Worm (Caenorhabditis elegans) whole organism, late embryonic: Measurements from ENCODE around the gene srw-48.

Experiments
- C08G9.2 ChIP-seq: sonication (generic microtip); optimal IDR thresholded peaks from 2 replicates; lab custom pipeline; 2016; ENCODE audit warnings: mild to moderate bottlenecking, missing genetic modification characterization, moderate library complexity, missing compliant biosample characterization
- K09A11.1 ChIP-seq: sonication (generic microtip); optimal IDR thresholded peaks from 2 replicates; lab custom pipeline; 2017; ENCODE audit warnings: antibody characterized with exemption, mild to moderate bottlenecking, missing genetic modification characterization, missing compliant biosample characterization; ENCODE audit not compliant: insufficient read depth
- T23F11.4 ChIP-seq: fragments of 200-800 bp; sonication (Bioruptor generic); optimal IDR thresholded peaks from 2 replicates; lab custom pipeline; 2018; ENCODE audit warnings: mild to moderate bottlenecking, missing genetic modification characterization, missing compliant biosample characterization
- Y22D7AL.16 ChIP-seq: sonication (generic microtip); optimal IDR thresholded peaks from 2 replicates; lab custom pipeline; 2016; ENCODE audit warnings: missing genetic modification characterization, missing compliant biosample characterization
- ahr-1 ChIP-seq: sonication (generic microtip); optimal IDR thresholded peaks from 2 replicates; lab custom pipeline; 2016; ENCODE audit warnings: missing genetic modification characterization, missing compliant biosample characterization
- ceh-18 ChIP-seq: sonication (generic microtip); optimal IDR thresholded peaks from 2 replicates; lab custom pipeline; 2016; ENCODE audit warnings: missing genetic modification characterization, missing compliant biosample characterization
- ceh-19 ChIP-seq: fragments of 200-800 bp; sonication (Bioruptor generic); optimal IDR thresholded peaks from 2 replicates; lab custom pipeline; 2018; ENCODE audit warnings: mild to moderate bottlenecking, missing genetic modification characterization, missing compliant biosample characterization
- ceh-22 ChIP-seq: sonication (generic microtip); optimal IDR thresholded peaks from 2 replicates; lab custom pipeline; 2017; ENCODE audit warnings: missing biosample characterization, missing genetic modification characterization
- ceh-24 ChIP-seq: sonication (generic microtip); optimal IDR thresholded peaks from 2 replicates; lab custom pipeline; 2016; ENCODE audit warnings: mild to moderate bottlenecking, missing genetic modification characterization, missing compliant biosample characterization
- ceh-31 ChIP-seq: sonication (generic microtip); optimal IDR thresholded peaks from 2 replicates; lab custom pipeline; 2016; ENCODE audit warnings: missing genetic modification characterization, missing compliant biosample characterization
- ceh-48 ChIP-seq: sonication (generic microtip); optimal IDR thresholded peaks from 2 replicates; lab custom pipeline; 2016; ENCODE audit warnings: missing genetic modification characterization, inconsistent platforms, missing compliant biosample characterization
- ceh-6 ChIP-seq: fragments of 200-800 bp; sonication (Bioruptor generic); optimal IDR thresholded peaks from 2 replicates; lab custom pipeline; 2018; ENCODE audit warnings: mild to moderate bottlenecking, missing genetic modification characterization, missing compliant biosample characterization
- che-1 ChIP-seq: sonication (generic microtip); optimal IDR thresholded peaks from 2 replicates; lab custom pipeline; 2016; ENCODE audit warnings: mild to moderate bottlenecking, missing genetic modification characterization, missing compliant biosample characterization
- dve-1 ChIP-seq: sonication (generic microtip); optimal IDR thresholded peaks from 2 replicates; lab custom pipeline; 2017; ENCODE audit warnings: antibody characterized with exemption, mild to moderate bottlenecking, missing genetic modification characterization, missing compliant biosample characterization
- elt-4 ChIP-seq: sonication (generic microtip); optimal IDR thresholded peaks from 2 replicates; lab custom pipeline; 2016; ENCODE audit warnings: missing genetic modification characterization, missing compliant biosample characterization
- fkh-6 ChIP-seq: sonication (generic microtip); optimal IDR thresholded peaks from 2 replicates; lab custom pipeline; 2016; ENCODE audit warnings: missing genetic modification characterization, missing compliant biosample characterization
- hlh-15 ChIP-seq: sonication (generic microtip); optimal IDR thresholded peaks from 2 replicates; lab custom pipeline; 2016; ENCODE audit warnings: missing genetic modification characterization, missing compliant biosample characterization
- hlh-6 ChIP-seq: sonication (generic microtip); optimal IDR thresholded peaks from 2 replicates; lab custom pipeline; 2016; ENCODE audit warnings: missing genotype, missing genetic modification characterization, missing compliant biosample characterization
- hlh-8 ChIP-seq: sonication (generic microtip); optimal IDR thresholded peaks from 2 replicates; lab custom pipeline; 2016; ENCODE audit warnings: missing genotype, missing genetic modification characterization, missing compliant biosample characterization
- lim-6 ChIP-seq: sonication (generic microtip); optimal IDR thresholded peaks from 2 replicates; lab custom pipeline; 2016; ENCODE audit warnings: missing genetic modification characterization, missing compliant biosample characterization
- lin-11 ChIP-seq: fragments of 200-800 bp; sonication (Bioruptor generic); optimal IDR thresholded peaks from 2 replicates; lab custom pipeline; 2018; ENCODE audit warnings: mild to moderate bottlenecking, missing genetic modification characterization, missing compliant biosample characterization
- madf-2 ChIP-seq: sonication (generic microtip); optimal IDR thresholded peaks from 2 replicates; lab custom pipeline; 2017; ENCODE audit warnings: missing genetic modification characterization, missing compliant biosample characterization
- nhr-11 ChIP-seq: fragments of 150-350 bp; optimal IDR thresholded peaks from 2 replicates; lab custom pipeline; 2014; ENCODE audit warnings: missing biosample characterization, missing genetic modification characterization
- npax-4 ChIP-seq: sonication (generic microtip); optimal IDR thresholded peaks from 2 replicates; lab custom pipeline; 2016; ENCODE audit warnings: missing genetic modification characterization, missing compliant biosample characterization
- odd-2 ChIP-seq: sonication (generic microtip); optimal IDR thresholded peaks from 2 replicates; lab custom pipeline; 2017; ENCODE audit warnings: antibody characterized with exemption, mild to moderate bottlenecking, missing genetic modification characterization, missing compliant biosample characterization
- pag-3 ChIP-seq: sonication (generic microtip); optimal IDR thresholded peaks from 2 replicates; lab custom pipeline; 2016; ENCODE audit warnings: missing compliant biosample characterization, missing genetic modification characterization, borderline replicate concordance
- pax-1 ChIP-seq: fragments of 150-350 bp; optimal IDR thresholded peaks from 2 replicates; lab custom pipeline; 2014; ENCODE audit warnings: missing biosample characterization, missing genetic modification characterization
- pha-2 ChIP-seq: sonication (generic microtip); optimal IDR thresholded peaks from 2 replicates; lab custom pipeline; 2017; ENCODE audit warnings: mild to moderate bottlenecking, missing genetic modification characterization, missing compliant biosample characterization
- pros-1 ChIP-seq: fragments of 150-350 bp; optimal IDR thresholded peaks from 2 replicates; lab custom pipeline; 2014; ENCODE audit warnings: missing biosample characterization, missing genetic modification reagents, missing genetic modification characterization
- rnt-1 ChIP-seq: sonication (generic microtip); optimal IDR thresholded peaks from 2 replicates; lab custom pipeline; 2016; ENCODE audit warnings: missing genetic modification characterization, missing compliant biosample characterization
- sdc-2 ChIP-seq: sonication (generic microtip); optimal IDR thresholded peaks from 2 replicates; lab custom pipeline; 2016; ENCODE audit warnings: missing genotype, missing genetic modification characterization, missing compliant biosample characterization
- sox-2 ChIP-seq: fragments of 200-800 bp; sonication (Bioruptor generic); IDR thresholded peaks from 2 replicates; pipeline ENCODE4 v1.3.6; 2022; ENCODE audit warnings: missing genetic modification reagents, missing genetic modification characterization, missing compliant biosample characterization
- sox-4 ChIP-seq: sonication (generic microtip); optimal IDR thresholded peaks from 2 replicates; lab custom pipeline; 2017; ENCODE audit warnings: mild to moderate bottlenecking, missing genetic modification characterization, inconsistent platforms, missing compliant biosample characterization
- syd-9 ChIP-seq: sonication (generic microtip); optimal IDR thresholded peaks from 2 replicates; lab custom pipeline; 2016; ENCODE audit warnings: mild to moderate bottlenecking, missing genetic modification characterization, moderate library complexity, missing compliant biosample characterization
- tbx-2 ChIP-seq: sonication (generic microtip); optimal IDR thresholded peaks from 2 replicates; lab custom pipeline; 2016; ENCODE audit warnings: missing genetic modification characterization, missing compliant biosample characterization
- unc-3 ChIP-seq, 2 experiments: fragments of 200-800 bp in 1 of 2; sonication (Bioruptor generic) in 1 of 2; sonication (generic microtip) in 1 of 2; conservative IDR thresholded peaks in 1 of 2; optimal IDR thresholded peaks in 1 of 2; 2 replicates each; pipeline versions ENCODE4 v1.3.6 to Lab custom; 2016 to 2022; ENCODE audit warnings: missing compliant biosample characterization in 2 of 2, missing genetic modification characterization in 2 of 2, missing genetic modification reagents in 1 of 2
- unc-42 ChIP-seq: sonication (generic microtip); optimal IDR thresholded peaks from 2 replicates; lab custom pipeline; 2016; ENCODE audit warnings: missing genotype, missing genetic modification characterization, missing compliant biosample characterization
- unc-55 ChIP-seq: sonication (generic microtip); optimal IDR thresholded peaks from 2 replicates; lab custom pipeline; 2017; ENCODE audit warnings: missing biosample characterization, missing genetic modification reagents, missing genetic modification characterization
- zip-5 ChIP-seq: sonication (generic microtip); optimal IDR thresholded peaks from 2 replicates; lab custom pipeline; 2016; ENCODE audit warnings: missing genetic modification characterization, missing compliant biosample characterization

Gene srw-48

ce11 chrV:16406357-16406756, 14.4 kb upstream of the srw-48 start:
- no peak for TF ChIP-seq rnt-1
- TF ChIP-seq sox-2: no peak
- no peak for TF ChIP-seq unc-42 (tag; lab: Kevin White, UChicago)
- no peak for TF ChIP-seq ceh-22 (tag; lab: Kevin White, UChicago)
- TF ChIP-seq ceh-6 (GFP tag; lab: Kevin White, UChicago): no peak
- no peak for TF ChIP-seq unc-55
- TF ChIP-seq ceh-19: no peak
- no peak for TF ChIP-seq hlh-6
- no peak for TF ChIP-seq che-1
- TF ChIP-seq zip-5 (tag; lab: Kevin White, UChicago): no peak
- no peak for TF ChIP-seq sox-4 (tag; lab: Kevin White, UChicago)
- TF ChIP-seq lim-6: no peak
- TF ChIP-seq elt-4 (tag; lab: Kevin White, UChicago): no peak
- no peak for TF ChIP-seq pha-2 (tag; lab: Kevin White, UChicago)
- no peak for TF ChIP-seq C08G9.2
- TF ChIP-seq, all 69 proteins: peak for 0

- no peak for TF ChIP-seq npax-4 (tag; lab: Kevin White, UChicago)
- TF ChIP-seq Y22D7AL.16 (tag; lab: Kevin White, UChicago): no peak
Observed at ce11 chrV:16407663-16408062, 13.1 kb upstream of the srw-48 start, which contains the start of gene F26D2.3. Gene F26D2.3, plus strand, starts transcription at chrV:16407963.

- TF ChIP-seq odd-2 (tag; lab: Kevin White, UChicago) (no peak), nhr-11 (tag; lab: Kevin White, UChicago) (no peak), fkh-6 (tag; lab: Kevin White, UChicago) (no peak), sox-2 (no peak), hlh-8 (tag; lab: Kevin White, UChicago) (no peak), dve-1 (tag; lab: Kevin White, UChicago) (no peak), lim-6 (no peak), tbx-2 (tag; lab: Kevin White, UChicago) (no peak), ceh-24 (no peak), unc-3 (GFP tag; conservative IDR thresholded peaks at IDR 0.05; lab: Robert Waterston, UW) (no peak), unc-3 (tag; optimal IDR thresholded peaks at IDR 0.05; lab: Kevin White, UChicago) (no peak), Y22D7AL.16 (tag; lab: Kevin White, UChicago) (no peak), ceh-22 (tag; lab: Kevin White, UChicago) (no peak), ceh-31 (tag; lab: Kevin White, UChicago) (no peak), che-1 (no peak), sdc-2 (no peak), pax-1 (tag; lab: Kevin White, UChicago) (no peak), hlh-6 (no peak), rnt-1 (no peak)
Observed at ce11 chrV:16410521-16410920, 10.3 kb upstream of the srw-48 start, which contains the start of gene srh-145. Gene srh-145, plus strand, starts transcription at chrV:16410713.

- no peak for TF ChIP-seq ceh-48 (tag; lab: Kevin White, UChicago)
- no peak for TF ChIP-seq odd-2 (tag; lab: Kevin White, UChicago)
- TF ChIP-seq syd-9 (tag; lab: Kevin White, UChicago): no peak
- no peak for TF ChIP-seq sox-4 (tag; lab: Kevin White, UChicago)
- no peak for TF ChIP-seq pros-1
- no peak for TF ChIP-seq sox-2
- no peak for TF ChIP-seq hlh-15
- no peak for TF ChIP-seq madf-2 (tag; lab: Kevin White, UChicago)
- TF ChIP-seq ceh-31 (tag; lab: Kevin White, UChicago): no peak
- TF ChIP-seq ahr-1 (tag; lab: Kevin White, UChicago): no peak
- TF ChIP-seq K09A11.1 (tag; lab: Kevin White, UChicago): no peak
- no peak for TF ChIP-seq sdc-2
- TF ChIP-seq unc-3 (GFP tag; conservative IDR thresholded peaks at IDR 0.05; lab: Robert Waterston, UW): no peak
- no peak for TF ChIP-seq unc-3 (tag; optimal IDR thresholded peaks at IDR 0.05; lab: Kevin White, UChicago)
- no peak for TF ChIP-seq pag-3 (tag; lab: Kevin White, UChicago)
- no peak for TF ChIP-seq ceh-22 (tag; lab: Kevin White, UChicago)
- TF ChIP-seq ceh-18: no peak
- TF ChIP-seq T23F11.4 (GFP tag; lab: Kevin White, UChicago): no peak
- no peak for TF ChIP-seq lin-11 (tag; lab: Kevin White, UChicago)
- no peak for TF ChIP-seq elt-4 (tag; lab: Kevin White, UChicago)
Observed at ce11 chrV:16417014-16417413, 3.8 kb upstream of the srw-48 start, which contains the start of gene str-55. Gene str-55, minus strand, starts transcription at chrV:16417114.
